Worm (Caenorhabditis elegans): ENCODE data around the gene ndub-6.

Gene ndub-6

ce11 chrIV:11651965-11652453 is at the start of gene ndub-6, which contains the start of gene acl-3:
ndub-6 (plus strand) TSS chrIV:11652403.
acl-3 (minus strand) TSS chrIV:11652023.
- TF ChIP-seq F23B12.7 (tag; optimal IDR thresholded peaks at IDR 0.05; ENCODE audit: insufficient read depth) = no peak

- TF ChIP-seq F23B12.7 (tag; optimal IDR thresholded peaks at IDR 0.05; ENCODE audit: insufficient read depth) (no peak), F57A8.1 (GFP tag; optimal IDR thresholded peaks at IDR 0.05) (no peak), bed-1 (GFP tag; IDR thresholded peaks at IDR 0.05) (0 out of 2 replicates have a peak, but pooled peaks have one; percentile 48), mxl-1 (tag; optimal IDR thresholded peaks at IDR 0.05) (no peak), snpc-4 (GFP tag; optimal IDR thresholded peaks at IDR 0.05) (no peak), snpc-4 (tag; optimal IDR thresholded peaks at IDR 0.05) (no peak)
Measured at ce11 chrIV:11602498-11603068, 49.6 kb upstream of the ndub-6 start, which contains the start of gene rps-11. rps-11 (plus strand) TSS chrIV:11602641.

- TF ChIP-seq cebp-1 (GFP tag; IDR thresholded peaks at IDR 0.05) = no peak
- TF ChIP-seq cebp-1 (tag; optimal IDR thresholded peaks at IDR 0.05) = no peak
- no peak for TF ChIP-seq ZK185.1 (tag; optimal IDR thresholded peaks at IDR 0.05; ENCODE audit: poor library complexity, severe bottlenecking)
- TF ChIP-seq F57C9.4 (tag; optimal IDR thresholded peaks at IDR 0.05) = no peak
- no peak for TF ChIP-seq F22D6.2 (tag; optimal IDR thresholded peaks at IDR 0.05)
- no peak for TF ChIP-seq ceh-79 (tag; optimal IDR thresholded peaks at IDR 0.05)
- TF ChIP-seq let-526 (GFP tag; IDR thresholded peaks at IDR 0.05) = no peak
- TF ChIP-seq him-1 (tag; optimal IDR thresholded peaks at IDR 0.05) = peak; percentile 30
- no peak for TF ChIP-seq hmg-1.2 (GFP tag; IDR thresholded peaks at IDR 0.05)
- peak; percentile 48; the same call in 1 of the 2 replicates for TF ChIP-seq Y53G8AR.9 (GFP tag; conservative IDR thresholded peaks at IDR 0.05)
- no peak for TF ChIP-seq aptf-2 (GFP tag; conservative IDR thresholded peaks at IDR 0.05)
- TF ChIP-seq pbrm-1 (GFP tag; IDR thresholded peaks at IDR 0.05) = 0 out of 2 replicates have a peak, but pooled peaks have one; percentile 43
- no peak for TF ChIP-seq snpc-4 (GFP tag; optimal IDR thresholded peaks at IDR 0.05)
- peak in 1 of 4 experiments; percentile 49 for TF ChIP-seq snpc-4 (tag; optimal IDR thresholded peaks at IDR 0.05)
- no peak for TF ChIP-seq ceh-91 (GFP tag; IDR thresholded peaks at IDR 0.05)
- no peak for TF ChIP-seq ztf-26 (tag; optimal IDR thresholded peaks at IDR 0.05)
- peak; percentile 32 for TF ChIP-seq snpc-1.1 (tag; optimal IDR thresholded peaks at IDR 0.05; ENCODE audit: insufficient read depth)
- peak; percentile 58; the same call in 1 of the 2 replicates for TF ChIP-seq B0336.3 (GFP tag; IDR thresholded peaks at IDR 0.05)
- TF ChIP-seq snpc-1.3 (tag; optimal IDR thresholded peaks at IDR 0.05; ENCODE audit: insufficient read depth) = no peak
- no peak for TF ChIP-seq egl-44 (GFP tag; IDR thresholded peaks at IDR 0.05)
- peak; percentile 39 for TF ChIP-seq F49E8.2 (tag; optimal IDR thresholded peaks at IDR 0.05; ENCODE audit: insufficient read depth)
- no peak for TF ChIP-seq rcor-1 (GFP tag; IDR thresholded peaks at IDR 0.05)
- TF ChIP-seq tbp1 (GFP tag; optimal IDR thresholded peaks at IDR 0.05) = no peak
- TF ChIP-seq F33H1.4 (GFP tag; IDR thresholded peaks at IDR 0.05) = peak; percentile 37
- TF ChIP-seq madf-3 (GFP tag; IDR thresholded peaks at IDR 0.05) = 0 out of 2 replicates have a peak, but pooled peaks have one; percentile 66
- no peak for TF ChIP-seq lsl-1 (GFP tag; optimal IDR thresholded peaks at IDR 0.05)
- TF ChIP-seq ztf-18 (tag; optimal IDR thresholded peaks at IDR 0.05) = no peak
- TF ChIP-seq egl-18 (GFP tag; IDR thresholded peaks at IDR 0.05) = no peak
- TF ChIP-seq attf-6 (GFP tag; IDR thresholded peaks at IDR 0.05) = peak; percentile 63; the same call in 1 of the 2 replicates
- TF ChIP-seq snpc-3.4 (tag; optimal IDR thresholded peaks at IDR 0.05) = no peak
- TF ChIP-seq F23B12.7 (tag; optimal IDR thresholded peaks at IDR 0.05; ENCODE audit: insufficient read depth) = no peak
- TF ChIP-seq ama-1 (optimal IDR thresholded peaks at IDR 0.05) = no peak
- TF ChIP-seq ama-1 (GFP tag; optimal IDR thresholded peaks at IDR 0.05) = no peak
- TF ChIP-seq hrde-1 (tag; optimal IDR thresholded peaks at IDR 0.05; ENCODE audit: borderline replicate concordance) = peak; percentile 68
- no peak for TF ChIP-seq nfya-1 (tag; optimal IDR thresholded peaks at IDR 0.05; ENCODE audit: borderline replicate concordance, insufficient read depth)
- peak; percentile 44; the same call in 1 of the 2 replicates for TF ChIP-seq madf-6 (GFP tag; IDR thresholded peaks at IDR 0.05)
- TF ChIP-seq ekl-4 (GFP tag; IDR thresholded peaks at IDR 0.05) = peak; percentile 56; the same call in 1 of the 2 replicates
- TF ChIP-seq lin-35 (GFP tag; optimal IDR thresholded peaks at IDR 0.05) = no peak
Measured at ce11 chrIV:11603265-11603840, 48.9 kb upstream of the ndub-6 start.

All from whole organism, young adult.